Worm (Caenorhabditis elegans) whole organism, mixed stage, embryonic: ENCODE measurements around the gene klp-3.

Experiments used
- M03D4.4 ChIP-seq: sonication (generic microtip); optimal IDR thresholded peaks from 2 replicates; lab custom pipeline; 2017; ENCODE audit warnings: mild to moderate bottlenecking, missing genetic modification characterization, missing compliant biosample characterization
- bed-3 ChIP-seq: fragments of 200-800 bp; sonication (Bioruptor generic); optimal IDR thresholded peaks from 3 replicates; lab custom pipeline; 2018; ENCODE audit warnings: mild to moderate bottlenecking, missing genetic modification characterization, moderate library complexity, missing compliant biosample characterization
- blmp-1 ChIP-seq: fragments of 150-350 bp; optimal IDR thresholded peaks from 2 replicates; lab custom pipeline; 2014; ENCODE audit warnings: missing biosample characterization, missing genetic modification characterization
- ceh-39 ChIP-seq: fragments of 150-350 bp; optimal IDR thresholded peaks from 2 replicates; lab custom pipeline; 2014; ENCODE audit warnings: missing biosample characterization, missing genetic modification characterization
- ceh-43 ChIP-seq: fragments of 200-800 bp; sonication (Bioruptor generic); optimal IDR thresholded peaks from 2 replicates; lab custom pipeline; 2018; ENCODE audit warnings: mild to moderate bottlenecking, missing genetic modification characterization, moderate library complexity, missing compliant biosample characterization
- ceh-83 ChIP-seq: fragments of 200-800 bp; sonication (Bioruptor generic); optimal IDR thresholded peaks from 2 replicates; lab custom pipeline; 2018; ENCODE audit warnings: mild to moderate bottlenecking, missing genetic modification characterization, missing compliant biosample characterization
- ces-1 ChIP-seq: fragments of 150-350 bp; optimal IDR thresholded peaks from 2 replicates; lab custom pipeline; 2014; ENCODE audit warnings: missing biosample characterization, missing genetic modification reagents, missing genetic modification characterization
- cnd-1 ChIP-seq: fragments of 200-800 bp; sonication (Bioruptor generic); optimal IDR thresholded peaks from 2 replicates; lab custom pipeline; 2018; ENCODE audit warnings: mild to moderate bottlenecking, missing genetic modification characterization, missing compliant biosample characterization
- drap-1 ChIP-seq: fragments of 200-800 bp; sonication (Bioruptor generic); optimal IDR thresholded peaks from 3 replicates; lab custom pipeline; 2018; ENCODE audit warnings: mild to moderate bottlenecking, missing genetic modification characterization, missing compliant biosample characterization
- elt-3 ChIP-seq: fragments of 150-350 bp; optimal IDR thresholded peaks from 2 replicates; lab custom pipeline; 2014; ENCODE audit warnings: missing biosample characterization, missing genetic modification characterization
- flh-1 ChIP-seq: fragments of 200-800 bp; sonication (Bioruptor generic); optimal IDR thresholded peaks from 2 replicates; lab custom pipeline; 2018; ENCODE audit warnings: mild to moderate bottlenecking, missing genetic modification characterization, moderate library complexity, missing compliant biosample characterization
- ham-2 ChIP-seq: fragments of 200-800 bp; sonication (Bioruptor generic); optimal IDR thresholded peaks from 2 replicates; lab custom pipeline; 2018; ENCODE audit warnings: mild to moderate bottlenecking, missing genetic modification characterization, missing compliant biosample characterization
- hlh-1 ChIP-seq: fragments of 150-350 bp; optimal IDR thresholded peaks from 2 replicates; lab custom pipeline; 2014; ENCODE audit warnings: missing biosample characterization, missing genetic modification reagents, missing genetic modification characterization
- lin-13 ChIP-seq: fragments of 150-350 bp; optimal IDR thresholded peaks from 2 replicates; lab custom pipeline; 2014; ENCODE audit warnings: missing biosample characterization, missing genetic modification characterization
- lin-32 ChIP-seq: fragments of 200-800 bp; sonication (Bioruptor generic); optimal IDR thresholded peaks from 2 replicates; lab custom pipeline; 2018; ENCODE audit warnings: mild to moderate bottlenecking, missing genetic modification characterization, missing compliant biosample characterization
- lsy-2 ChIP-seq: fragments of 150-350 bp; optimal IDR thresholded peaks from 2 replicates; lab custom pipeline; 2014; ENCODE audit warnings: missing biosample characterization, missing genetic modification characterization
- mab-5 ChIP-seq: fragments of 150-350 bp; optimal IDR thresholded peaks from 2 replicates; lab custom pipeline; 2014; ENCODE audit warnings: missing biosample characterization, missing genetic modification characterization
- mep-1 ChIP-seq: fragments of 150-350 bp; optimal IDR thresholded peaks from 2 replicates; lab custom pipeline; 2017; ENCODE audit warnings: missing biosample characterization, missing genetic modification reagents, missing genetic modification characterization, inconsistent platforms
- mls-2 ChIP-seq: sonication (generic microtip); optimal IDR thresholded peaks from 2 replicates; lab custom pipeline; 2016; ENCODE audit warnings: mild to moderate bottlenecking, missing genetic modification characterization, moderate library complexity, missing compliant biosample characterization
- nhr-12 ChIP-seq: fragments of 150-350 bp; optimal IDR thresholded peaks from 2 replicates; lab custom pipeline; 2014; ENCODE audit warnings: missing biosample characterization, missing genetic modification characterization
- nhr-2 ChIP-seq: fragments of 150-350 bp; optimal IDR thresholded peaks from 2 replicates; lab custom pipeline; 2014; ENCODE audit warnings: missing biosample characterization, missing genetic modification characterization
- nhr-237 ChIP-seq: fragments of 150-350 bp; optimal IDR thresholded peaks from 2 replicates; lab custom pipeline; 2014; ENCODE audit warnings: missing biosample characterization, missing genetic modification characterization
- nhr-28 ChIP-seq: fragments of 150-350 bp; optimal IDR thresholded peaks from 2 replicates; lab custom pipeline; 2014; ENCODE audit warnings: missing biosample characterization, missing genetic modification characterization
- nhr-76 ChIP-seq: sonication (generic microtip); optimal IDR thresholded peaks from 2 replicates; lab custom pipeline; 2017; ENCODE audit warnings: missing biosample characterization, missing genetic modification characterization
- pha-4 ChIP-seq: fragments of 150-350 bp; optimal IDR thresholded peaks from 2 replicates; lab custom pipeline; 2018; ENCODE audit warnings: missing biosample characterization, missing genetic modification reagents, missing genetic modification characterization
- snpc-4 ChIP-seq: fragments of 150-350 bp; optimal IDR thresholded peaks from 2 replicates; lab custom pipeline; 2014; ENCODE audit warnings: missing biosample characterization, missing genetic modification characterization
- sptf-1 ChIP-seq: sonication (generic microtip); optimal IDR thresholded peaks from 2 replicates; lab custom pipeline; 2017; ENCODE audit warnings: mild to moderate bottlenecking, missing genetic modification characterization, moderate library complexity, missing compliant biosample characterization
- unc-120 ChIP-seq: sonication (generic microtip); optimal IDR thresholded peaks from 2 replicates; lab custom pipeline; 2017; ENCODE audit warnings: missing genetic modification characterization, missing compliant biosample characterization; ENCODE audit not compliant: poor library complexity, severe bottlenecking
- unc-39 ChIP-seq: fragments of 150-350 bp; optimal IDR thresholded peaks from 2 replicates; lab custom pipeline; 2014; ENCODE audit warnings: missing biosample characterization, missing genetic modification characterization
- zip-8 ChIP-seq: fragments of 150-350 bp; optimal IDR thresholded peaks from 2 replicates; lab custom pipeline; 2014; ENCODE audit warnings: missing biosample characterization, missing genetic modification characterization
- ztf-11 ChIP-seq: fragments of 150-350 bp; optimal IDR thresholded peaks from 2 replicates; lab custom pipeline; 2014; ENCODE audit warnings: missing biosample characterization, missing genetic modification characterization

Gene klp-3

ce11 chrII:7806054-7806453 lies 36.1 kb upstream of the klp-3 start:
- TF ChIP-seq nhr-12 (tag; lab: Kevin White, UChicago) (no peak), unc-120 (no peak), mab-5 (tag; lab: Kevin White, UChicago) (no peak), ham-2 (no peak), elt-3 (tag; lab: Kevin White, UChicago) (no peak), ceh-43 (no peak)

DNA sequence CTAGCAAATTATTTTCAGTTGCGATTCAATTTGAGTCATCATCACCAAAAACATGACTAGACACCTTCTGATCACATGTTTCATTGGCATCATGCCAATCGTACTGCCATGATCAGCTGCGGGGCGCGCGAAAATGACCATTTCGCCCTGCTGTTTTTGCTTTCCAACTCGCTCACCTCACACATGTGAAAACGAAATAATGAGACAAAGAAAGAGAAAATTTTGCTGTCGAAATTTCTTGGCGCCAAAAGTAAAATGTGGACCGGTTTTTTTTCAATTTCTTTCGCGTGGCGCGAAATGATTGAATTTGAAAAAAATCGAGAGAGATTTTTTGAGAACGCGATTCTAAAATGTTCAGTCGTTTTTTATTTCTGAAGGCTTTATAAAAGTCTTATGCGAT lies 35.3 kb upstream of the klp-3 start:
- TF ChIP-seq mab-5 (tag; lab: Kevin White, UChicago) (no peak), ceh-83 (GFP tag; lab: Kevin White, UChicago) (no peak), bed-3 (GFP tag; lab: Kevin White, UChicago) (no peak), lin-13 (tag; lab: Kevin White, UChicago) (no peak)

DNA sequence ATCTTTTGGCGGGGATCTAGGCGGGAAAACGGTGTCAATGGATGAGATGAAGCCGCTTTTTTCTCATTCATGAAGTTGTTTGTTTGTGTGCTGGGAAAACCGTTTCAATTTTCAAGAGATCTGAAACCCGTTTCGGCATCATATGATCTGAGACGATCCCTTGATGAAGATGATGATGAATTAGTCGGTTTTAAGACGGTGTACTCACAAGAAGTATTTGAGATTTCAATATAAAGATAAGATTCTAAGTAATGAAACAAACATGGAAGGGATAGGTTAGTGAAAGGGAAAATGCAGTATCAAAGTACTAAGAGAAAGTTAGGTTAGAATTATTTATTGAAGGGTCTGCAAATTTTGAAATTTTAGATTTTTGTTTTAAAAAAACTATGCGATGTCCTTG lies 34.0 kb upstream of the klp-3 start:
- TF ChIP-seq lin-13 (tag; lab: Kevin White, UChicago) (no peak), hlh-1 (no peak), ham-2 (no peak), ceh-39 (tag; lab: Kevin White, UChicago) (no peak), mep-1 (no peak), ceh-43 (no peak), bed-3 (GFP tag; lab: Kevin White, UChicago) (no peak), nhr-2 (no peak), mab-5 (tag; lab: Kevin White, UChicago) (no peak), nhr-12 (tag; lab: Kevin White, UChicago) (no peak), ceh-83 (GFP tag; lab: Kevin White, UChicago) (no peak), nhr-28 (tag; lab: Kevin White, UChicago) (no peak), flh-1 (GFP tag; lab: Kevin White, UChicago) (no peak), unc-120 (no peak), nhr-237 (tag; lab: Kevin White, UChicago) (no peak), lsy-2 (tag; lab: Kevin White, UChicago) (no peak)

- TF ChIP-seq unc-120 (peak; percentile 20), lin-32 (GFP tag; lab: Kevin White, UChicago) (no peak)
These were observed 33.2 kb upstream of the klp-3 start for ce11 chrII:7808950-7809349.

DNA sequence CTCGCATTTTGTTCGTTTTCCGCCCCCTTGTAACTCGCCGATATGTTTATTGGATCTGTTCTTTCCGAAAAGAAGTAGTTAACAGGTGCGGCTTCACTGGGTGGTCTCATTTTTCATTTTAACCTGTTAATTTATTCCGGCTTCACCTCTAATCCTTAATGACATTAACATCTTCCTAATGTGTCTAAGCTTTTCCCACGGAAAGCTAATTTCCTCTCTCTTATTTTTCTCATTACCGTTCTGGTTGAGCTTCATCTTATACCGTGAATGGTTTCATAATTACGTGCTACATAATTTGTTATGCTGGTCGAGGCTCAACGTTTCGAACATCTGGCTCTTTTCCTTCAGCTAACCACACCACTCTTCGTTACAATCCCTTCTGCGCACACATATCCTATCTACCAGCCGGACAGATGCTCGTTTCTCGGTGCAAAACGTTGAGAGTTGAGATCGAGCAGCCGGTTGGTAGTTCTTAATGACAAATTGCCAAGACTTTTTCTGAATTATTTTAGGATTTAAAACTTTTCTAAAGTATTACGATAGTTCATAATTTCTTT lies 32.7 kb upstream of the klp-3 start:
- TF ChIP-seq ceh-43 (peak; percentile 6), hlh-1 (peak; percentile 66), cnd-1 (tag; lab: Kevin White, UChicago) (peak; percentile 64), lin-32 (GFP tag; lab: Kevin White, UChicago) (peak; percentile 81), bed-3 (GFP tag; lab: Kevin White, UChicago) (no peak), ces-1 (GFP tag; lab: Kevin White, UChicago) (peak; percentile 90), mls-2 (tag; lab: Kevin White, UChicago) (peak; percentile 68), ztf-11 (tag; lab: Kevin White, UChicago) (peak; percentile 62), nhr-76 (no peak)
- TF ChIP-seq, all 35 proteins: peak for 7

- TF ChIP-seq pha-4 (tag; lab: Kevin White, UChicago): peak; percentile 35
- TF ChIP-seq lsy-2 (tag; lab: Kevin White, UChicago): peak; percentile 29
- peak; percentile 7 for TF ChIP-seq ztf-11 (tag; lab: Kevin White, UChicago)
- TF ChIP-seq ces-1 (GFP tag; lab: Kevin White, UChicago): peak; percentile 7
- no peak for TF ChIP-seq snpc-4 (tag; lab: Kevin White, UChicago)
These were observed 31.8 kb upstream of the klp-3 start for ce11 chrII:7810162-7810868.

DNA sequence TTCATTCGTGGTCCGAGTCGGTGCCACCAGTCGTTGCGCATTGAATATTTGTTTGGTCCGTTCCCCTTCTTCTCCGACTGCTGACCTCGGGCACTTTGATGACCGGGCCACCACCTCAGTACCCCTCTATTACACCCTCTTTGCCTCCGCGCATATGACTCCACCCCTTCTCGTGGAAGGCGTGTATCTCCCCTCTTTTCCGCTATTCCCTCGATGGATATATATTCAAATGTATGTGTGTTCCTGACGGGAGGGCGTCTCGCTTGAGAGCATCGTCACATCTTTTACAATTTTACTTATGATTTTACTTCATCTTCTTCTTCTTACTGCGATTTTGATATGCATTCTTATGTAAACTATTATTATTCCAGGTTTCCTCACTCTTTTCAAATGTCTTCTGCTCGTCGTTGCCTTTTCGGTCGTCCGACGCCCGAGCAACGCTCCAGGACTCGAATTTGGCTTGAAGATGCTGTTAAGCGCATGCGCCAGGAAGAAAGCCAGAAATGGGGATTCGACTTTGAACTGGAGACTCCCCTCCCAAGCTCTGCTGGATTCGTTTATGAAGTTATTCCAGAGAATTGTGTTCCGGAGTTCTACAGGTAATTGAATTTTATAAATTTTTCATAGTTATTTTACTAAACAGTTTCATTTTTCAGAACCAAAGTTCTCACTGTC lies 31.1 kb upstream of the klp-3 start, which contains the start of gene cki-1:
Gene cki-1, plus strand, starts transcription at position 372 of the 675 bp plus-strand sequence.
- TF ChIP-seq drap-1: peak; percentile 29
- no peak for TF ChIP-seq unc-39
- no peak for TF ChIP-seq ceh-39 (tag; lab: Kevin White, UChicago)
- peak; percentile 8 for TF ChIP-seq lin-13 (tag; lab: Kevin White, UChicago)
- TF ChIP-seq nhr-2: peak; percentile 98
- TF ChIP-seq nhr-12 (tag; lab: Kevin White, UChicago): no peak
- no peak for TF ChIP-seq flh-1 (GFP tag; lab: Kevin White, UChicago)
- no peak for TF ChIP-seq mep-1
- no peak for TF ChIP-seq zip-8 (tag; lab: Kevin White, UChicago)
- peak; percentile 42 for TF ChIP-seq mls-2 (tag; lab: Kevin White, UChicago)
- TF ChIP-seq sptf-1: peak; percentile 77
- no peak for TF ChIP-seq nhr-237 (tag; lab: Kevin White, UChicago)
- TF ChIP-seq ceh-43: peak; percentile 15
- no peak for TF ChIP-seq ceh-83 (GFP tag; lab: Kevin White, UChicago)
- TF ChIP-seq lsy-2 (tag; lab: Kevin White, UChicago): no peak
- no peak for TF ChIP-seq bed-3 (GFP tag; lab: Kevin White, UChicago)
- TF ChIP-seq elt-3 (tag; lab: Kevin White, UChicago): no peak
- TF ChIP-seq unc-120: peak; percentile 49
- no peak for TF ChIP-seq blmp-1 (tag; lab: Kevin White, UChicago)
- TF ChIP-seq mab-5 (tag; lab: Kevin White, UChicago): no peak
- TF ChIP-seq snpc-4 (tag; lab: Kevin White, UChicago): no peak
- TF ChIP-seq M03D4.4 (tag; lab: Kevin White, UChicago): peak; percentile 55
- peak; percentile 57 for TF ChIP-seq ztf-11 (tag; lab: Kevin White, UChicago)
- no peak for TF ChIP-seq cnd-1 (tag; lab: Kevin White, UChicago)
- TF ChIP-seq nhr-28 (tag; lab: Kevin White, UChicago): no peak
- TF ChIP-seq lin-32 (GFP tag; lab: Kevin White, UChicago): no peak
- TF ChIP-seq nhr-76: no peak
- peak; percentile 54 for TF ChIP-seq hlh-1
